Worm (Caenorhabditis elegans) whole organism, L2 larva: ENCODE data around the gene R11A8.1.

Experiments used
- C34F6.9 ChIP-seq: fragments of 150-350 bp; optimal IDR thresholded peaks from 2 replicates; lab custom pipeline; 2014; ENCODE audit warnings: missing biosample characterization, missing genetic modification characterization
- F13H6.1 ChIP-seq: sonication (generic microtip); optimal IDR thresholded peaks from 2 replicates; lab custom pipeline; 2016; ENCODE audit warnings: missing genetic modification characterization, missing compliant biosample characterization
- Y55F3AM.14 ChIP-seq: fragments of 200-800 bp; sonication (Bioruptor generic); optimal IDR thresholded peaks from 2 replicates; lab custom pipeline; 2018; ENCODE audit warnings: mild to moderate bottlenecking, missing genetic modification characterization, missing compliant biosample characterization
- ZK546.5 ChIP-seq: sonication (generic microtip); optimal IDR thresholded peaks from 2 replicates; lab custom pipeline; 2017; ENCODE audit warnings: missing biosample characterization, missing genetic modification characterization
- ama-1 ChIP-seq: fragments of 150-350 bp; optimal IDR thresholded peaks from 2 replicates; lab custom pipeline; 2018; ENCODE audit warnings: inconsistent platforms
- blmp-1 ChIP-seq: sonication (generic microtip); optimal IDR thresholded peaks from 2 replicates; lab custom pipeline; 2017; ENCODE audit warnings: missing genetic modification characterization, mild to moderate bottlenecking, missing compliant biosample characterization, antibody characterized with exemption, moderate library complexity; ENCODE audit not compliant: insufficient read depth
- ceh-16 ChIP-seq: fragments of 150-350 bp; optimal IDR thresholded peaks from 2 replicates; lab custom pipeline; 2014; ENCODE audit warnings: missing biosample characterization, missing genetic modification characterization
- ceh-82 ChIP-seq: fragments of 150-350 bp; optimal IDR thresholded peaks from 2 replicates; lab custom pipeline; 2014; ENCODE audit warnings: missing biosample characterization, missing genetic modification characterization
- crh-2 ChIP-seq: sonication (generic microtip); optimal IDR thresholded peaks from 2 replicates; lab custom pipeline; 2017; ENCODE audit warnings: missing biosample characterization, missing genetic modification characterization
- dmd-4 ChIP-seq: sonication (generic microtip); optimal IDR thresholded peaks from 2 replicates; lab custom pipeline; 2017; ENCODE audit warnings: missing biosample characterization, missing genetic modification characterization
- elt-1 ChIP-seq: fragments of 150-350 bp; optimal IDR thresholded peaks from 2 replicates; lab custom pipeline; 2014; ENCODE audit warnings: missing biosample characterization, missing genetic modification characterization
- elt-3 ChIP-seq: sonication (generic microtip); optimal IDR thresholded peaks from 2 replicates; lab custom pipeline; 2017; ENCODE audit warnings: missing biosample characterization, missing genetic modification characterization
- fos-1 ChIP-seq: fragments of 150-350 bp; optimal IDR thresholded peaks from 2 replicates; lab custom pipeline; 2014; ENCODE audit warnings: missing biosample characterization, missing genetic modification characterization
- gmeb-1 ChIP-seq: fragments of 150-350 bp; optimal IDR thresholded peaks from 2 replicates; lab custom pipeline; 2014; ENCODE audit warnings: missing biosample characterization, missing genetic modification characterization
- lin-39 ChIP-seq: fragments of 150-350 bp; optimal IDR thresholded peaks from 2 replicates; lab custom pipeline; 2014; ENCODE audit warnings: missing biosample characterization, missing genetic modification reagents, missing genetic modification characterization
- lsy-2 ChIP-seq, 2 experiments: fragments of 150-350 bp in 1 of 2; sonication (generic microtip) in 1 of 2; optimal IDR thresholded peaks; 2 replicates each; lab custom pipeline; 2014 to 2017; ENCODE audit warnings: missing biosample characterization in 2 of 2, missing genetic modification characterization in 2 of 2
- mab-5 ChIP-seq: fragments of 150-350 bp; optimal IDR thresholded peaks from 2 replicates; lab custom pipeline; 2014; ENCODE audit warnings: missing biosample characterization, missing genetic modification characterization
- mdl-1 ChIP-seq, 2 experiments: fragments of 150-350 bp in 1 of 2; sonication (generic microtip) in 1 of 2; optimal IDR thresholded peaks; 2 replicates each; lab custom pipeline; 2017; ENCODE audit warnings: missing biosample characterization in 2 of 2, missing genetic modification characterization in 2 of 2
- nhr-10 ChIP-seq: sonication (generic microtip); optimal IDR thresholded peaks from 2 replicates; lab custom pipeline; 2017; ENCODE audit warnings: missing biosample characterization, missing genetic modification characterization
- nhr-11 ChIP-seq: fragments of 150-350 bp; optimal IDR thresholded peaks from 2 replicates; lab custom pipeline; 2014; ENCODE audit warnings: missing biosample characterization, missing genetic modification characterization
- nhr-12 ChIP-seq: fragments of 150-350 bp; optimal IDR thresholded peaks from 2 replicates; lab custom pipeline; 2014; ENCODE audit warnings: missing biosample characterization, missing genetic modification characterization
- nhr-129 ChIP-seq: fragments of 150-350 bp; optimal IDR thresholded peaks from 2 replicates; lab custom pipeline; 2014; ENCODE audit warnings: missing biosample characterization, missing genetic modification characterization
- nhr-21 ChIP-seq: fragments of 150-350 bp; optimal IDR thresholded peaks from 2 replicates; lab custom pipeline; 2014; ENCODE audit warnings: missing biosample characterization, missing genetic modification characterization
- nhr-237 ChIP-seq: fragments of 150-350 bp; optimal IDR thresholded peaks from 2 replicates; lab custom pipeline; 2014; ENCODE audit warnings: missing biosample characterization, missing genetic modification characterization
- nhr-25 ChIP-seq: fragments of 150-350 bp; sonication (generic microtip); optimal IDR thresholded peaks from 3 replicates; lab custom pipeline; 2014; ENCODE audit warnings: missing biosample characterization, missing genetic modification characterization
- peb-1 ChIP-seq: fragments of 150-350 bp; optimal IDR thresholded peaks from 2 replicates; lab custom pipeline; 2014; ENCODE audit warnings: missing biosample characterization, missing genetic modification characterization
- sem-4 ChIP-seq: fragments of 150-350 bp; optimal IDR thresholded peaks from 2 replicates; lab custom pipeline; 2014; ENCODE audit warnings: missing biosample characterization, missing genetic modification reagents, missing genetic modification characterization
- sma-3 ChIP-seq: sonication (generic microtip); optimal IDR thresholded peaks from 2 replicates; lab custom pipeline; 2016; ENCODE audit warnings: missing genetic modification reagents, missing genetic modification characterization, missing compliant biosample characterization
- sma-9 ChIP-seq, 2 experiments: fragments of 150-350 bp in 1 of 2; sonication (generic microtip) in 1 of 2; optimal IDR thresholded peaks; 2 replicates each; lab custom pipeline; 2014 to 2016; ENCODE audit warnings: missing genetic modification characterization in 2 of 2, mild to moderate bottlenecking in 1 of 2, missing biosample characterization in 1 of 2, missing compliant biosample characterization in 1 of 2, missing genetic modification reagents in 1 of 2, moderate library complexity in 1 of 2
- unc-55 ChIP-seq: fragments of 150-350 bp; sonication (generic microtip); optimal IDR thresholded peaks from 3 replicates; lab custom pipeline; 2014; ENCODE audit warnings: missing biosample characterization, missing genetic modification reagents, missing genetic modification characterization
- unc-62 ChIP-seq: fragments of 150-350 bp; optimal IDR thresholded peaks from 2 replicates; lab custom pipeline; 2014; ENCODE audit warnings: missing biosample characterization, missing genetic modification reagents, missing genetic modification characterization
- zag-1 ChIP-seq: fragments of 150-350 bp; optimal IDR thresholded peaks from 2 replicates; lab custom pipeline; 2014; ENCODE audit warnings: missing biosample characterization, missing genetic modification characterization
- ztf-1 ChIP-seq: fragments of 200-800 bp; sonication (Bioruptor generic); conservative IDR thresholded peaks from 2 replicates; pipeline ENCODE4 v1.3.6; 2022; ENCODE audit warnings: missing genetic modification characterization, missing compliant biosample characterization

R11A8.1 gene

ce11 chrIV:10366018-10366417 lies 9.0 kb upstream of the R11A8.1 start, which contains the start of gene sir-2.1:
sir-2.1 (minus strand) TSS chrIV:10366229.
- TF ChIP-seq ztf-1 (GFP tag; lab: Robert Waterston, UW) (no peak), crh-2 (peak; percentile 83), sma-3 (GFP tag; lab: Kevin White, UChicago) (peak; percentile 49), unc-55 (GFP tag; lab: Kevin White, UChicago) (peak; percentile 54), dmd-4 (tag; lab: Kevin White, UChicago) (no peak), blmp-1 (tag; lab: Kevin White, UChicago) (no peak), lsy-2 (tag; optimal IDR thresholded peaks at IDR 0.05; lab: Kevin White, UChicago) (peak in 1 of 2 experiments; percentile 69), sma-9 (GFP tag; optimal IDR thresholded peaks at IDR 0.05; lab: Kevin White, UChicago) (peak; percentile 53), sma-9 (tag; optimal IDR thresholded peaks at IDR 0.05; lab: Kevin White, UChicago) (no peak), nhr-129 (tag; lab: Kevin White, UChicago) (peak; percentile 54), mab-5 (tag; lab: Kevin White, UChicago) (no peak), gmeb-1 (tag; lab: Kevin White, UChicago) (peak; percentile 67), ceh-82 (tag; lab: Kevin White, UChicago) (no peak), unc-62 (GFP tag; lab: Kevin White, UChicago) (no peak), nhr-25 (tag; lab: Kevin White, UChicago) (peak; percentile 29), nhr-10 (tag; lab: Kevin White, UChicago) (no peak), Y55F3AM.14 (no peak), F13H6.1 (tag; lab: Kevin White, UChicago) (peak; percentile 40), lin-39 (no peak), C34F6.9 (peak; percentile 64)
- TF ChIP-seq, all 48 proteins: peak for 10

DNA sequence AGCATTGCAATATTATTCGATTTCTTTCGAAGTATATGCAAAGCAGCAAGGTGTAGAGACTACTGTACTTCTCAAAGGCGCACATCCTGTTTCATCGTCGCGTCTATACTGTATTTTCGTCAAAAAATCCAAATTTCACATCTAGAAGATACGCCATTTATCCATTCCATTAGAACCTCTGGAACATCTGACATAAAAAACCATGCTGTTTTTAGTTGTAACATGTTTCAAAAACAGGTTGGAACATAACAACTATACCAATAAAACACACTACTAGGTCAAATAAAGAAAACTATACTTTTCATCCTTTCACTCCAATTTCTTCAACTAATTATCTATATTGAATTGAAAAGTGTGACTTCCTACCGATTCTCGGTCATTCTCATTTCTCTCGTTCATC lies 3.4 kb upstream of the R11A8.1 start, which contains the start of gene ugt-59:
TSS of gene ugt-59 (plus strand) at position 301 of the 400 bp plus-strand sequence.
- TF ChIP-seq nhr-237 (tag; lab: Kevin White, UChicago) (no peak), fos-1 (tag; lab: Kevin White, UChicago) (no peak), ZK546.5 (tag; lab: Kevin White, UChicago) (no peak), elt-1 (tag; lab: Kevin White, UChicago) (no peak), gmeb-1 (tag; lab: Kevin White, UChicago) (no peak), nhr-10 (tag; lab: Kevin White, UChicago) (no peak), nhr-12 (no peak), blmp-1 (tag; lab: Kevin White, UChicago) (no peak), zag-1 (tag; lab: Kevin White, UChicago) (no peak), ceh-16 (no peak), elt-3 (no peak), lsy-2 (tag; optimal IDR thresholded peaks at IDR 0.05; lab: Kevin White, UChicago) (no peak), sem-4 (no peak), peb-1 (tag; lab: Kevin White, UChicago) (no peak)

DNA sequence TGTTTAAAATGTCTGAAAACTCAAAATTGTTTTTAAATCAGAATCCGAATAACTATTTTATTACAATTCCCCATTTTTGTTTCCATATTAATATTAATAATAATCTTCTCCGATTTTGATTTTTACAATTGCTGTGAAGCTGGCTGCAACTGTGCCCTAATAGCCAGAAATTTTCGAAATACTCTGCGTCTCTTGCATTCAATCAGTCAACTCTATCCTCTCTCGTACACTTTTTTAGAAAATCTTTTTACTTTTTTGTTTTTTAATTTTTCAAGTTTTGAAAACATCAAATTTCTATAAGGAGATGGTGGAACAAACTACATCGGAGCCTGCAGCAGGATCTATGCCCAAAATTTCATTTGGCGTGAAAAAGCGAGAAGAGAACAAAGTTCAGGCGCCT lies 870 bp upstream of the R11A8.1 start, which contains the start of gene gkow-1:
TSS of gene gkow-1 (plus strand) at position 301 of the 400 bp plus-strand sequence.
- TF ChIP-seq unc-55 (GFP tag; lab: Kevin White, UChicago) = peak; percentile 39
- no peak for TF ChIP-seq Y55F3AM.14
- no peak for TF ChIP-seq nhr-12
- TF ChIP-seq crh-2 = peak; percentile 7
- peak; percentile 33 for TF ChIP-seq C34F6.9
- TF ChIP-seq ZK546.5 (tag; lab: Kevin White, UChicago) = no peak

DNA sequence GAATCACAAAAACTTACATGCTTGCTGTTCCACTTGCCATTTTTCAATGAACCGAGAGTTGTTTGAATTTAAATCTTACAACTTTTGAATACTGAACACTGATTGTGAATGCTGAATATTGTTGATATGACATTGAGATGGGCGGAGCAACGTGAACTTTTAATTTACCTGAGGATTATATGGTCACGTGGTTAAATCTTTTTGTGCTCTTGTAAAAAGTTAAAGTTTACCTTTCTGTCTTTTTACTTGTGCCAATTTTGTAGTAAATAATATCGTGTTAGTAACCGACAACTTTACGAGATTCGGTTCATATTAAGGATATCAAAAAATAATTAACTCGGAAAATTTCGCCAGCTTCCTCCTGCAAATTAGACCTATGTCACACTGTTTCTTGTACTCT lies 4.7 kb downstream of the R11A8.1 start, which contains the start of gene Y43C5B.2:
TSS of gene Y43C5B.2 (minus strand) at position 101 of the 400 bp plus-strand sequence.
- TF ChIP-seq mdl-1 (tag; optimal IDR thresholded peaks at IDR 0.05; lab: Kevin White, UChicago) = no peak
- no peak for TF ChIP-seq sem-4
- TF ChIP-seq nhr-12 = no peak
- TF ChIP-seq ama-1 (lab: Kevin White, UChicago) = no peak
- TF ChIP-seq nhr-11 (tag; lab: Kevin White, UChicago) = no peak
- TF ChIP-seq lin-39 = no peak
- TF ChIP-seq elt-1 (tag; lab: Kevin White, UChicago) = no peak
- TF ChIP-seq fos-1 (tag; lab: Kevin White, UChicago) = no peak
- TF ChIP-seq nhr-21 (tag; lab: Kevin White, UChicago) = no peak
